Worm (Caenorhabditis elegans) whole organism, L4 larva: ENCODE results near the gene stdh-1.

ENCODE experiments used
- F26F4.8 ChIP-seq: fragments of 200-800 bp; sonication (Bioruptor generic); conservative IDR thresholded peaks from 2 replicates; pipeline ENCODE4 v1.3.6; 2022; ENCODE audit warnings: missing genetic modification characterization, missing compliant biosample characterization
- F49E8.2 ChIP-seq: sonication (generic microtip); optimal IDR thresholded peaks from 2 replicates; lab custom pipeline; 2016; ENCODE audit warnings: missing compliant biosample characterization, mild to moderate bottlenecking, missing genetic modification characterization, borderline replicate concordance
- Y105C5A.15 ChIP-seq: fragments of 200-800 bp; sonication (Bioruptor generic); IDR thresholded peaks from 2 replicates; pipeline ENCODE4 v1.3.6; 2022; ENCODE audit warnings: missing genetic modification characterization, missing compliant biosample characterization
- Y48G9A.11 ChIP-seq: fragments of 200-800 bp; sonication (Bioruptor generic); IDR thresholded peaks from 2 replicates; pipeline ENCODE4 v1.3.6; 2022; ENCODE audit warnings: missing genetic modification reagents, missing genetic modification characterization, missing compliant biosample characterization
- Y5F2A.4 ChIP-seq: fragments of 200-800 bp; sonication (Bioruptor generic); optimal IDR thresholded peaks from 2 replicates; lab custom pipeline; 2018; ENCODE audit warnings: mild to moderate bottlenecking, missing genetic modification characterization, missing compliant biosample characterization
- Y75B8A.6 ChIP-seq: fragments of 200-800 bp; sonication (Bioruptor generic); IDR thresholded peaks from 2 replicates; pipeline ENCODE4 v1.3.6; 2022; ENCODE audit warnings: missing genetic modification reagents, missing genetic modification characterization, missing compliant biosample characterization
- aha-1 ChIP-seq: fragments of 150-350 bp; peaks from one replicate; lab custom pipeline; 2014; ENCODE audit warnings: missing biosample characterization, missing genetic modification characterization
- aly-2 ChIP-seq: sonication (generic microtip); optimal IDR thresholded peaks from 2 replicates; lab custom pipeline; 2018; ENCODE audit warnings: missing biosample characterization, missing genetic modification characterization
- arid-1 ChIP-seq: fragments of 200-800 bp; sonication (Bioruptor generic); conservative IDR thresholded peaks from 2 replicates; pipeline ENCODE4 v1.3.6; 2022; ENCODE audit warnings: missing genetic modification reagents, missing genetic modification characterization, missing compliant biosample characterization
- ceh-20 ChIP-seq: fragments of 200-800 bp; sonication (Bioruptor generic); IDR thresholded peaks from 2 replicates; pipeline ENCODE4 v1.3.6; 2022; ENCODE audit warnings: missing genetic modification reagents, missing genetic modification characterization, missing compliant biosample characterization
- ceh-28 ChIP-seq: fragments of 150-350 bp; optimal IDR thresholded peaks from 2 replicates; lab custom pipeline; 2014; ENCODE audit warnings: missing biosample characterization, missing genetic modification reagents, missing genetic modification characterization
- ceh-44 ChIP-seq: fragments of 200-800 bp; sonication (Bioruptor generic); IDR thresholded peaks from 2 replicates; pipeline ENCODE4 v1.3.6; 2022; ENCODE audit warnings: missing genetic modification reagents, missing genetic modification characterization, missing compliant biosample characterization
- cey-2 ChIP-seq: sonication (generic microtip); optimal IDR thresholded peaks from 3 replicates; lab custom pipeline; 2017; ENCODE audit warnings: missing genetic modification characterization, mild to moderate bottlenecking, missing compliant biosample characterization, antibody characterized with exemption, borderline replicate concordance; ENCODE audit not compliant: insufficient read depth
- daf-16 ChIP-seq, 3 experiments: sonication (generic microtip); optimal IDR thresholded peaks; 2 replicates each; lab custom pipeline; 2016 to 2017; ENCODE audit warnings: missing genetic modification characterization in 3 of 3, missing genetic modification reagents in 3 of 3, mild to moderate bottlenecking in 2 of 3, missing compliant biosample characterization in 2 of 3, missing biosample characterization in 1 of 3, moderate library complexity in 1 of 3
- daf-8 ChIP-seq: fragments of 200-800 bp; sonication (Bioruptor generic); IDR thresholded peaks from 2 replicates; pipeline ENCODE4 v1.3.6; 2022; ENCODE audit warnings: missing genetic modification characterization, missing compliant biosample characterization
- dmd-6 ChIP-seq: fragments of 200-800 bp; sonication (Bioruptor generic); IDR thresholded peaks from 2 replicates; pipeline ENCODE4 v1.3.6; 2022; ENCODE audit warnings: missing genetic modification reagents, missing genetic modification characterization, missing compliant biosample characterization
- dmd-8 ChIP-seq: fragments of 200-800 bp; sonication (Bioruptor generic); IDR thresholded peaks from 2 replicates; pipeline ENCODE4 v1.3.6; 2022; ENCODE audit warnings: missing genetic modification characterization, missing compliant biosample characterization
- dmd-9 ChIP-seq: fragments of 200-800 bp; sonication (Bioruptor generic); IDR thresholded peaks from 2 replicates; pipeline ENCODE4 v1.3.6; 2022; ENCODE audit warnings: missing genetic modification reagents, missing genetic modification characterization, missing compliant biosample characterization
- duxl-1 ChIP-seq: sonication (generic microtip); optimal IDR thresholded peaks from 2 replicates; lab custom pipeline; 2016; ENCODE audit warnings: mild to moderate bottlenecking, missing genetic modification characterization, moderate library complexity, missing compliant biosample characterization; ENCODE audit not compliant: poor library complexity
- dve-1 ChIP-seq: sonication (generic microtip); optimal IDR thresholded peaks from 2 replicates; lab custom pipeline; 2017; ENCODE audit warnings: antibody characterized with exemption, mild to moderate bottlenecking, missing genetic modification characterization, missing compliant biosample characterization; ENCODE audit not compliant: insufficient read depth
- egl-43 ChIP-seq: fragments of 200-800 bp; sonication (Bioruptor generic); IDR thresholded peaks from 2 replicates; pipeline ENCODE4 v1.3.6; 2022; ENCODE audit warnings: missing genetic modification reagents, missing genetic modification characterization, missing compliant biosample characterization
- hlh-30 ChIP-seq: sonication (generic microtip); optimal IDR thresholded peaks from 2 replicates; lab custom pipeline; 2017; ENCODE audit warnings: antibody characterized with exemption, mild to moderate bottlenecking, missing genetic modification characterization, missing compliant biosample characterization; ENCODE audit not compliant: insufficient read depth
- hmg-1.1 ChIP-seq: fragments of 200-800 bp; sonication (Bioruptor generic); IDR thresholded peaks from 2 replicates; pipeline ENCODE4 v1.3.6; 2022; ENCODE audit warnings: missing genetic modification reagents, missing genetic modification characterization, missing compliant biosample characterization
- jun-1 ChIP-seq: fragments of 150-350 bp; optimal IDR thresholded peaks from 2 replicates; lab custom pipeline; 2014; ENCODE audit warnings: missing biosample characterization, missing genetic modification reagents, missing genetic modification characterization
- lin-29 ChIP-seq: fragments of 200-800 bp; sonication (Bioruptor generic); IDR thresholded peaks from 2 replicates; pipeline ENCODE4 v1.3.6; 2022; ENCODE audit warnings: missing genetic modification reagents, missing genetic modification characterization, missing compliant biosample characterization
- lin-39 ChIP-seq: fragments of 150-350 bp; optimal IDR thresholded peaks from 2 replicates; lab custom pipeline; 2014; ENCODE audit warnings: missing biosample characterization, missing genetic modification reagents, missing genetic modification characterization
- mxl-2 ChIP-seq: fragments of 200-800 bp; sonication (Bioruptor generic); conservative IDR thresholded peaks from 2 replicates; pipeline ENCODE4 v1.3.6; 2022; ENCODE audit warnings: missing genetic modification reagents, missing genetic modification characterization, missing compliant biosample characterization
- nhr-11 ChIP-seq: fragments of 150-350 bp; optimal IDR thresholded peaks from 2 replicates; lab custom pipeline; 2014; ENCODE audit warnings: missing biosample characterization, missing genetic modification characterization
- nhr-237 ChIP-seq: sonication (generic microtip); optimal IDR thresholded peaks from 2 replicates; lab custom pipeline; 2017; ENCODE audit warnings: missing biosample characterization, missing genetic modification characterization
- nhr-28 ChIP-seq: fragments of 150-350 bp; optimal IDR thresholded peaks from 2 replicates; lab custom pipeline; 2014; ENCODE audit warnings: missing biosample characterization, missing genetic modification characterization
- nhr-48 ChIP-seq: sonication (generic microtip); optimal IDR thresholded peaks from 2 replicates; lab custom pipeline; 2016; ENCODE audit warnings: mild to moderate bottlenecking, missing genetic modification characterization, missing compliant biosample characterization
- nhr-77 ChIP-seq: fragments of 150-350 bp; optimal IDR thresholded peaks from 2 replicates; lab custom pipeline; 2014; ENCODE audit warnings: missing biosample characterization, missing genetic modification characterization
- pha-4 ChIP-seq, 2 experiments: fragments of 150-350 bp in 1 of 2; fragments of 200-800 bp in 1 of 2; sonication (Bioruptor generic) in 1 of 2; IDR thresholded peaks in 1 of 2; optimal IDR thresholded peaks in 1 of 2; 2 replicates each; pipeline versions ENCODE4 v1.3.6 to Lab custom; 2014 to 2022; ENCODE audit warnings: missing genetic modification characterization in 2 of 2, missing genetic modification reagents in 2 of 2, missing biosample characterization in 1 of 2, missing compliant biosample characterization in 1 of 2
- php-3 ChIP-seq: fragments of 200-800 bp; sonication (Bioruptor generic); IDR thresholded peaks from 2 replicates; pipeline ENCODE4 v1.3.6; 2022; ENCODE audit warnings: missing genetic modification reagents, missing genetic modification characterization, missing compliant biosample characterization
- sdz-12 ChIP-seq: fragments of 200-800 bp; sonication (Bioruptor generic); optimal IDR thresholded peaks from 2 replicates; lab custom pipeline; 2018; ENCODE audit warnings: mild to moderate bottlenecking, missing genetic modification characterization, missing compliant biosample characterization
- spr-1 ChIP-seq: sonication (generic microtip); optimal IDR thresholded peaks from 2 replicates; lab custom pipeline; 2016; ENCODE audit warnings: mild to moderate bottlenecking, missing genetic modification characterization, missing compliant biosample characterization
- tra-1 ChIP-seq: fragments of 200-800 bp; sonication (Bioruptor generic); IDR thresholded peaks from 2 replicates; pipeline ENCODE4 v1.3.6; 2022; ENCODE audit warnings: missing genetic modification reagents, missing genetic modification characterization, missing compliant biosample characterization
- unc-130 ChIP-seq: sonication (generic microtip); optimal IDR thresholded peaks from 2 replicates; lab custom pipeline; 2016; ENCODE audit warnings: missing genetic modification reagents, missing genetic modification characterization, missing compliant biosample characterization
- unc-39 ChIP-seq: sonication (generic microtip); optimal IDR thresholded peaks from 2 replicates; lab custom pipeline; 2017; ENCODE audit warnings: missing biosample characterization, missing genetic modification characterization
- unc-62 ChIP-seq, 3 experiments: fragments of 150-350 bp in 1 of 3; sonication (generic microtip); optimal IDR thresholded peaks in 2 of 3; peaks in 1 of 3; 1 replicate in 1 of 3; 2 replicates in 2 of 3; lab custom pipeline; 2014 to 2017; ENCODE audit warnings: missing biosample characterization in 3 of 3, missing genetic modification characterization in 3 of 3, missing genetic modification reagents in 3 of 3, missing genotype in 1 of 3
- vab-7 ChIP-seq: fragments of 200-800 bp; sonication (Bioruptor generic); IDR thresholded peaks from 2 replicates; pipeline ENCODE4 v1.3.6; 2022; ENCODE audit warnings: missing genetic modification reagents, missing genetic modification characterization, missing compliant biosample characterization
- zfp-3 ChIP-seq: fragments of 200-800 bp; sonication (Bioruptor generic); conservative IDR thresholded peaks from 2 replicates; pipeline ENCODE4 v1.3.6; 2022; ENCODE audit warnings: missing genetic modification reagents, missing genetic modification characterization, missing compliant biosample characterization
- zip-11 ChIP-seq: fragments of 200-800 bp; sonication (Bioruptor generic); IDR thresholded peaks from 2 replicates; pipeline ENCODE4 v1.3.6; 2022; ENCODE audit warnings: missing genetic modification characterization, missing compliant biosample characterization
- ztf-7 ChIP-seq: fragments of 150-350 bp; optimal IDR thresholded peaks from 2 replicates; lab custom pipeline; 2014; ENCODE audit warnings: missing biosample characterization, missing genetic modification characterization

stdh-1 gene

DNA sequence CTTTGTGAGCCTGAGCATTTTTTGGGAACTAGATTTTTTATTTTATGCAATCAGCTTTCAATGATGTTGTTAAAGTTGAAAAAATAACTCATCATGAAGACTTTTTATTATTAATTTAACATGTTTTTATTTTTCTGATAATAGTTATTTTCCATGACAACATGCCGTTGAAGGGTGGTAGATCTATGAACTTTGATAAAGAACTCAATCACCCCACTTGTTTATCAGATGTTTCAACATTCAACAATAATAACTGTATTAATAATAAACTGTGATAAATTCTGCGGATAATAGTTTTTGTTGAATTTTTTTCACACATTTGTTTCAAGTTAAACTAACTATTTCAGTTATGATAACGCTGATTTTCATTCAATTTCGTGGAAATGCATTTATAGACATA is 14.8 kb upstream of the stdh-1 start (continued):
- TF ChIP-seq dve-1 (tag; lab: Kevin White, UChicago) = peak; percentile 76
- TF ChIP-seq ceh-44 (GFP tag; lab: Robert Waterston, UW) = no peak
- no peak for TF ChIP-seq mxl-2
- TF ChIP-seq dmd-6 = peak; percentile 64
- no peak for TF ChIP-seq tra-1 (GFP tag; lab: Robert Waterston, UW)
- no peak for TF ChIP-seq lin-29 (GFP tag; lab: Robert Waterston, UW)
- no peak for TF ChIP-seq aly-2 (tag; lab: Kevin White, UChicago)
- no peak for TF ChIP-seq F26F4.8 (GFP tag; lab: Robert Waterston, UW)
- TF ChIP-seq lin-39 (tag; lab: Kevin White, UChicago) = no peak
- TF ChIP-seq dmd-8 (GFP tag; lab: Robert Waterston, UW) = no peak
- peak; percentile 37 for TF ChIP-seq nhr-28 (tag; lab: Kevin White, UChicago)
- TF ChIP-seq Y48G9A.11 (GFP tag; lab: Robert Waterston, UW) = no peak
- no peak for TF ChIP-seq hlh-30
- TF ChIP-seq unc-62 (GFP tag; optimal IDR thresholded peaks at IDR 0.05 in 1 of 2; lab: Kevin White, UChicago) = no peak
- TF ChIP-seq unc-62 (tag; optimal IDR thresholded peaks at IDR 0.05; lab: Kevin White, UChicago) = no peak
- no peak for TF ChIP-seq aha-1

DNA sequence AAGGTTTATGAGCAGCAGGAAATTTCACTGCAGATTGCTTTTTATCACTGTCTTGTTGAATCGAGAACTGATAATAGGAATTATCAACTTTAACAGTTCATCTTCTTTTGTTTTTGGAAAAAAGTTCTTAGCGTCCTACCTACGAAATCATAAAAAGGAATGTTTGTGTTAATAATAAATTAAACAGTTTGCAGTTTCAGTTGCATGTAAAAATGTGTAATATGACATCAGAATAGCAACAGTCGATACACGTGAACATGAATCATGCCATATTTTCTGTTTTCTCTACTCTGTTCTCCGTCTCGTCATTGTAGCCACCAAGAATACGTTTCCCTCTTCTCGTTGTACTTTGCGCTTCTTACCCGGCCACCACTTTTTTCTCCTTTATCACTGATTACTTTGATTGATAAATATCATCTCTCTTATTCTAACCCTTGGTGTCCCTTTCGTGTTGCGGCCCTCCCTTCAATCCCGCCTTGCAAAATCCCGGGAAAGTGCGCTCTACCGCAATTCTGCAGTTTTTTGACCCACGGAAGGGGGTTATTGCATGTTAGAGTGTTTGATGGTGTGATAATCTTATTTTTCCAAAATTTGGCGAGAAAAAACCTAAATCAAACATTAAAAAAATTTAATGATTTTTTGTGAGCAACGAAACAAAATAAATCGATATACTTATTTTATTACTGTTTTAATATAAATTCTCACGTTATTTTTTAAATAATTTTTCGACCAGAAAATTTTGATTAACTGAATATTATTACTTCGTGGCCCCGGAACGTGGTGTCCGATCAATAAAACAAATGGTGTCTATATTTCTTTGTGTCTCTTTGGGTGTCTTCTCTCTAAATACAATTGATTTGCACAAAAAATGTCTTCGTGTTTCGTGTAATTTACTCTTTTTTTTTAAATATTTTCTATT is 13.6 kb upstream of the stdh-1 start, which contains the start of gene sptl-3:
TSS of gene sptl-3 (plus strand) at position 869 of the 919 bp plus-strand sequence.
- TF ChIP-seq php-3 (GFP tag; lab: Robert Waterston, UW) = peak; percentile 67; the same call in 1 of the 2 replicates
- TF ChIP-seq lin-29 (GFP tag; lab: Robert Waterston, UW) = no peak
- TF ChIP-seq Y75B8A.6 = no peak
- TF ChIP-seq nhr-48 = peak; percentile 59
- TF ChIP-seq F26F4.8 (GFP tag; lab: Robert Waterston, UW) = no peak
- TF ChIP-seq unc-39 (tag; lab: Kevin White, UChicago) = no peak
- no peak for TF ChIP-seq F49E8.2
- no peak for TF ChIP-seq nhr-77
- no peak for TF ChIP-seq unc-130
- no peak for TF ChIP-seq ceh-20 (GFP tag; lab: Robert Waterston, UW)
- no peak for TF ChIP-seq pha-4 (GFP tag; IDR thresholded peaks at IDR 0.05; lab: Robert Waterston, UW)
- no peak for TF ChIP-seq pha-4 (tag; optimal IDR thresholded peaks at IDR 0.05; lab: Kevin White, UChicago)
- TF ChIP-seq dmd-8 (GFP tag; lab: Robert Waterston, UW) = no peak
- TF ChIP-seq zip-11 (GFP tag; lab: Robert Waterston, UW) = no peak
- no peak; the same call in 1 of the 2 replicates for TF ChIP-seq tra-1 (GFP tag; lab: Robert Waterston, UW)
- TF ChIP-seq daf-16 (GFP tag; optimal IDR thresholded peaks at IDR 0.05; lab: Kevin White, UChicago) = no peak
- peak; percentile 72 for TF ChIP-seq daf-16 (tag; optimal IDR thresholded peaks at IDR 0.05; lab: Kevin White, UChicago)
- no peak for TF ChIP-seq ztf-7 (tag; lab: Kevin White, UChicago)
- TF ChIP-seq cey-2 (tag; lab: Kevin White, UChicago) = peak; percentile 87
- TF ChIP-seq zfp-3 (GFP tag; lab: Robert Waterston, UW) = no peak
- TF ChIP-seq jun-1 (tag; lab: Kevin White, UChicago) = no peak
- TF ChIP-seq sdz-12 = no peak
- TF ChIP-seq ceh-28 = no peak
- no peak for TF ChIP-seq Y48G9A.11 (GFP tag; lab: Robert Waterston, UW)
- TF ChIP-seq lin-39 (tag; lab: Kevin White, UChicago) = no peak
- 0 out of 2 replicates have a peak, but pooled peaks have one; percentile 42 for TF ChIP-seq hmg-1.1 (GFP tag; lab: Robert Waterston, UW)
- no peak for TF ChIP-seq egl-43 (GFP tag; lab: Robert Waterston, UW)
- peak; percentile 58 for TF ChIP-seq hlh-30
- no peak for TF ChIP-seq duxl-1 (tag; lab: Kevin White, UChicago)
- TF ChIP-seq Y5F2A.4 = no peak
- TF ChIP-seq nhr-28 (tag; lab: Kevin White, UChicago) = peak; percentile 93
- no peak for TF ChIP-seq arid-1 (GFP tag; lab: Robert Waterston, UW)
- no peak for TF ChIP-seq dmd-9 (GFP tag; lab: Robert Waterston, UW)
- no peak for TF ChIP-seq Y105C5A.15 (GFP tag; lab: Robert Waterston, UW)
- no peak for TF ChIP-seq daf-8 (GFP tag; lab: Robert Waterston, UW)
- TF ChIP-seq spr-1 (tag; lab: Kevin White, UChicago) = no peak
- TF ChIP-seq nhr-237 (tag; lab: Kevin White, UChicago) = no peak
- peak; percentile 60 for TF ChIP-seq nhr-11
- TF ChIP-seq vab-7 (GFP tag; lab: Robert Waterston, UW) = no peak
